Fruit fly (Drosophila melanogaster) whole organism, prepupa: ENCODE measurements around the gene CG43163.
A peak's percentile ranks its signal among the peaks of the same experiment; 100 is the strongest.

Experiments
- CG15336 ChIP-seq: fragments of 200-800 bp; sonication (Bioruptor generic); IDR thresholded peaks from 2 replicates; pipeline ENCODE4 v1.3.6; 2022; ENCODE audit warnings: missing biosample characterization, missing genetic modification characterization
- CG6808 ChIP-seq: fragments of 200-800 bp; sonication (Bioruptor generic); optimal IDR thresholded peaks from 3 replicates; lab custom pipeline; 2017; ENCODE audit warnings: missing biosample characterization, missing genetic modification characterization, mild to moderate bottlenecking, moderate library complexity, missing genetic modification reagents
- CG9139 ChIP-seq: fragments of 200-800 bp; sonication (Bioruptor generic); optimal IDR thresholded peaks from 3 replicates; lab custom pipeline; 2017; ENCODE audit warnings: missing biosample characterization, mild to moderate bottlenecking, missing genetic modification characterization
- Gug ChIP-seq: fragments of 200-800 bp; sonication (Bioruptor generic); IDR thresholded peaks from 2 replicates; pipeline ENCODE4 v1.3.6; 2022; ENCODE audit warnings: missing biosample characterization, missing genetic modification characterization
- Sox15 ChIP-seq: fragments of 200-800 bp; sonication (Bioruptor generic); optimal IDR thresholded peaks from 3 replicates; lab custom pipeline; 2016; ENCODE audit warnings: missing biosample characterization, missing genetic modification characterization
- fkh ChIP-seq: fragments of 200-800 bp; sonication (Bioruptor generic); optimal IDR thresholded peaks from 3 replicates; lab custom pipeline; 2017; ENCODE audit warnings: missing biosample characterization, mild to moderate bottlenecking, missing genetic modification characterization, moderate library complexity
- lz ChIP-seq: fragments of 200-800 bp; sonication (Bioruptor generic); optimal IDR thresholded peaks from 3 replicates; lab custom pipeline; 2016; ENCODE audit warnings: missing biosample characterization, missing genetic modification characterization

DNA sequence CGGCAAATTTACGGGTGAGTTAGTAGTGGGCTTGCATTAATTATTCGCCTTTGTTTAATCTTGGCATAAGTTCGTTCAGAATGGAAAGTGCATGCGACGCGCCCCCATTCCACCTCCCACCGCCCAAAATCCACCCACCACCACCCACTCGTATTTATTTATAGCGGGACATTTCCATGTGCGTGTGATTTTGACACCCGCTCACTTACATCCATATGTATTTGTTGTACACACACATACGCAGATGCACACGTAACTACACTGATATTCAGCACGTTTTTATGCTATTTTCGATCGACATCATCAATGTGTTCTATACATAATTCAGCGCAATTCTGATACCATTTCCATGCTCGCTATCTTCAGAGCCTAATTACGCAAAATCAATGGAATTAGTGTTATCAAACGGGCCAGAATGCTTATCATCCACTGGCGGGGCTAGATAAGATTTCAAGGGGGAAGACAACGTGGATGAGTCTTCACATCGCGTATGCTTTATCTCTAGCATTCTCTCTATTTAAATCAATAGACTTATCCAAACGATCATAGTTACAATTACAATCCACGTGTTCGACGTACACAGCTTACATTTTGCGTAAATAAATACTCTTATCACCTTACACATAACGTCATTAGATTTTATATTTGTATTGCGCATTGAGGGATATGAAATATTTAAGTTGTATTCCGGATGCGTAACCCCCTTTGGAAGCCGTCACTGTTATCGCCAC is 18.9 kb upstream of the CG43163 start:
- peak; percentile 80 for TF ChIP-seq fkh (GFP tag; lab: Kevin White, UChicago)
- TF ChIP-seq Gug (GFP tag; lab: Robert Waterston, UW): no peak
- TF ChIP-seq lz: no peak
- no peak for TF ChIP-seq Sox15 (GFP tag; lab: Kevin White, UChicago)
- TF ChIP-seq CG15336 (GFP tag; lab: Robert Waterston, UW): no peak
- TF ChIP-seq CG9139 (GFP tag; lab: Kevin White, UChicago): no peak
- TF ChIP-seq CG6808: no peak
